Fruit fly (Drosophila melanogaster) whole organism: ENCODE results near the gene Ets96B.

Source experiments
- CG8478 ChIP-seq: fragments of >200 bp; optimal IDR thresholded peaks from 2 replicates; lab custom pipeline; 2018; ENCODE audit warnings: inconsistent platforms
- Dll ChIP-seq: fragments of >200 bp; optimal IDR thresholded peaks from 2 replicates; lab custom pipeline; 2017
- EcR ChIP-seq, 2 experiments: fragments of >200 bp; optimal IDR thresholded peaks; 2 replicates each; lab custom pipeline; 2017; ENCODE audit warnings: missing biosample characterization in 2 of 2, missing genetic modification characterization in 2 of 2, missing genetic modification reagents in 2 of 2
- pan ChIP-seq: fragments of >200 bp; optimal IDR thresholded peaks from 2 replicates; lab custom pipeline; 2017
- psq ChIP-seq: fragments of >200 bp; optimal IDR thresholded peaks from 2 replicates; lab custom pipeline; 2017
- usp ChIP-seq: fragments of >200 bp; optimal IDR thresholded peaks from 2 replicates; lab custom pipeline; 2017; ENCODE audit warnings: missing biosample characterization, missing genetic modification characterization, mixed read lengths

DNA sequence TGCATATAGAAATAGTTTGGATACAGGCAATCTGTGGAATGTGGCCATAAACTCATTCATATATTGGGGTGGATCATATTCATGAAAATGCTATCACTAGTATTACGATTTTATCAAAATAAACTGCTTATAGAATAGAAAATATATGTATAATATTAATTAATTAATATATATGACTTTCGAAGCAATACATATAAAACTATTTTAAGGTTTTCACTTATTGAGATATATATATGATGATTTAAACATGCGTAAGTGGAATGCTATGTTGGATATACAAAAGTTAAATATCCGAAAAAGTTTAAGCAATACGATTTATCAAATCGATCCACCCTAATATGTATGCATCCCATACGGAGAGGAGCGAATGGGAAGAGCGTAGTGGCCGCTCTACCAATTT lies 10.7 kb downstream of the Ets96B start:
- TF ChIP-seq EcR (GFP tag; optimal IDR thresholded peaks at IDR 0.05; lab: Kevin White, UChicago) (no peak), pan (lab: Kevin White, UChicago) (no peak), psq (no peak), Dll (no peak), CG8478 (lab: Kevin White, UChicago) (no peak), usp (GFP tag; lab: Kevin White, UChicago) (no peak)
